Fruit fly (Drosophila melanogaster): ENCODE results near the gene ng3.

DNA sequence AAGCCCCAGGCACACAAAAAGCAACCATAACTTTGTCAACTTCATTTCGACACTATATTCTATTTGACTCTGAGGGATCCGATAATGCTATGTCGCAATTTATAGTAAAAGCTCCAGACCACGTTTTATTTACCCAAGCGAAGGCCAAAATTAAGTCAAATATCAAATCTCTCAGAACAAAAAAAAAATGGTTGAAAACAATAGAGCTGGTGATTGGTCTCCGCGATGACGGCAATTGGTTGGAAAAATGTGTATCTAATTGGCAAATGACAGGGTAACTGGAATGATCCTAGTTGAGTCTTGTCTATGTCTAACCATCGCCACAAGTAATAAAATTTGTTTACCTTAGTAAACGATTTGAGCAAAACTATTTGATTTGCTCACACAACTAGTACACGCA, 7.3 kb upstream of the ng3 start, which contains the start of gene Pig1:
- no peak for TF ChIP-seq Hnf4 (GFP tag; optimal IDR thresholded peaks at IDR 0.05)
- no peak for TF ChIP-seq usp (GFP tag; optimal IDR thresholded peaks at IDR 0.05)
- TF ChIP-seq Vsx2 (GFP tag; optimal IDR thresholded peaks at IDR 0.05; ENCODE audit: partially characterized antibody): no peak
- TF ChIP-seq Myc (optimal IDR thresholded peaks at IDR 0.05): no peak
